Fruit fly (Drosophila melanogaster) whole organism, wandering third instar larva: ENCODE data around the gene ImpE1.

ENCODE experiments used
- Dfd ChIP-seq: fragments of >200 bp; optimal IDR thresholded peaks from 2 replicates; lab custom pipeline; 2017; ENCODE audit warnings: missing biosample characterization, missing genetic modification characterization
- Hr78 ChIP-seq: fragments of >200 bp; optimal IDR thresholded peaks from 2 replicates; lab custom pipeline; 2017; ENCODE audit warnings: missing biosample characterization, missing genetic modification characterization
- Mio ChIP-seq: sonication (Bioruptor generic); optimal IDR thresholded peaks from 2 replicates; lab custom pipeline; 2016; ENCODE audit warnings: missing biosample characterization, missing genetic modification characterization
- N ChIP-seq: fragments of >200 bp; optimal IDR thresholded peaks from 2 replicates; lab custom pipeline; 2018; ENCODE audit warnings: missing biosample characterization, missing external identifiers, missing genetic modification characterization
- OdsH ChIP-seq: fragments of 200-800 bp; sonication (Bioruptor generic); optimal IDR thresholded peaks from 2 replicates; lab custom pipeline; 2016; ENCODE audit warnings: missing biosample characterization, mild to moderate bottlenecking, missing genetic modification characterization
- ey ChIP-seq: fragments of 200-800 bp; sonication (Bioruptor generic); optimal IDR thresholded peaks from 2 replicates; lab custom pipeline; 2016; ENCODE audit warnings: missing biosample characterization, missing genetic modification characterization
- psq ChIP-seq: fragments of 200-800 bp; sonication (Bioruptor generic); optimal IDR thresholded peaks from 3 replicates; lab custom pipeline; 2017; ENCODE audit warnings: missing biosample characterization, mild to moderate bottlenecking, missing genetic modification characterization, moderate library complexity
- sv ChIP-seq: fragments of 200-800 bp; sonication (Bioruptor generic); optimal IDR thresholded peaks from 3 replicates; lab custom pipeline; 2016; ENCODE audit warnings: missing biosample characterization, missing genetic modification characterization

dm6 chr3L:8412725-8413124 is 40.5 kb downstream of the ImpE1 start, which contains the start of the genes Oseg1 and mtrm:
- TF ChIP-seq ey (GFP tag; lab: Kevin White, UChicago) (no peak), Hr78 (GFP tag; lab: Kevin White, UChicago) (no peak), Mio (GFP tag; lab: Kevin White, UChicago) (no peak), Dfd (GFP tag; lab: Kevin White, UChicago) (no peak), OdsH (GFP tag; lab: Kevin White, UChicago) (no peak), sv (GFP tag; lab: Kevin White, UChicago) (no peak), psq (GFP tag; lab: Kevin White, UChicago) (no peak), N (no peak)
